Worm (Caenorhabditis elegans): ENCODE results near the gene R160.12.

The R160.12 gene

ce11 chrX:4388834-4389409 lies 11.3 kb upstream of the R160.12 start, which contains the start of gene dpy-23 (continued):
- TF ChIP-seq hlh-15 (tag; optimal IDR thresholded peaks at IDR 0.05), result no peak
- TF ChIP-seq dmd-4 (tag; optimal IDR thresholded peaks at IDR 0.05; ENCODE audit: borderline replicate concordance), result no peak
- no peak for TF ChIP-seq ceh-48 (tag; optimal IDR thresholded peaks at IDR 0.05)
- TF ChIP-seq ceh-6 (GFP tag; optimal IDR thresholded peaks at IDR 0.05), result no peak
- peak; percentile 43 for TF ChIP-seq ceh-30 (tag; optimal IDR thresholded peaks at IDR 0.05)
- peak; percentile 94 for TF ChIP-seq sdc-2 (tag; optimal IDR thresholded peaks at IDR 0.05)
- TF ChIP-seq hlh-13 (GFP tag; optimal IDR thresholded peaks at IDR 0.05), result no peak
- TF ChIP-seq che-1 (tag; optimal IDR thresholded peaks at IDR 0.05), result peak; percentile 3
- TF ChIP-seq K02D7.2 (tag; optimal IDR thresholded peaks at IDR 0.05), result no peak
- no peak for TF ChIP-seq hlh-6 (tag; optimal IDR thresholded peaks at IDR 0.05)
- no peak for TF ChIP-seq pha-2 (tag; optimal IDR thresholded peaks at IDR 0.05)
- TF ChIP-seq ref-2 (tag; optimal IDR thresholded peaks at IDR 0.05), result peak; percentile 74
- TF ChIP-seq nhr-232 (tag; optimal IDR thresholded peaks at IDR 0.05), result no peak
- TF ChIP-seq pha-4 (tag; optimal IDR thresholded peaks at IDR 0.05), result no peak
- TF ChIP-seq sox-4 (tag; optimal IDR thresholded peaks at IDR 0.05), result no peak
- no peak for TF ChIP-seq sox-2 (GFP tag; IDR thresholded peaks at IDR 0.05)
- no peak for TF ChIP-seq ahr-1 (tag; optimal IDR thresholded peaks at IDR 0.05)
- no peak for TF ChIP-seq Y22D7AL.16 (tag; optimal IDR thresholded peaks at IDR 0.05)
- no peak for TF ChIP-seq ceh-24 (tag; optimal IDR thresholded peaks at IDR 0.05)
- no peak for TF ChIP-seq ceh-45 (GFP tag; IDR thresholded peaks at IDR 0.05)
- no peak for TF ChIP-seq eyg-1 (tag; optimal IDR thresholded peaks at IDR 0.05)
- no peak for TF ChIP-seq fkh-10 (GFP tag; optimal IDR thresholded peaks at IDR 0.05)
- peak; percentile 82 for TF ChIP-seq dve-1 (tag; optimal IDR thresholded peaks at IDR 0.05)
- no peak for TF ChIP-seq lin-11 (tag; optimal IDR thresholded peaks at IDR 0.05)
- no peak for TF ChIP-seq unc-3 (GFP tag; conservative IDR thresholded peaks at IDR 0.05)
- TF ChIP-seq unc-3 (tag; optimal IDR thresholded peaks at IDR 0.05), result peak; percentile 7
- peak; percentile 66 for TF ChIP-seq syd-9 (tag; optimal IDR thresholded peaks at IDR 0.05)
- no peak for TF ChIP-seq pat-9 (tag; optimal IDR thresholded peaks at IDR 0.05)
- no peak for TF ChIP-seq fkh-6 (tag; optimal IDR thresholded peaks at IDR 0.05)
- peak; percentile 93 for TF ChIP-seq ceh-31 (tag; optimal IDR thresholded peaks at IDR 0.05)
- peak; percentile 94 for TF ChIP-seq ceh-18 (tag; optimal IDR thresholded peaks at IDR 0.05)
- no peak for TF ChIP-seq ama-1 (optimal IDR thresholded peaks at IDR 0.05)
- no peak for TF ChIP-seq mec-3 (tag; optimal IDR thresholded peaks at IDR 0.05; ENCODE audit: borderline replicate concordance)
- peak; percentile 71 for TF ChIP-seq elt-2 (tag; optimal IDR thresholded peaks at IDR 0.05)
- TF ChIP-seq tbx-7 (tag; optimal IDR thresholded peaks at IDR 0.05), result no peak
- peak; percentile 67 for TF ChIP-seq F13H6.1 (tag; optimal IDR thresholded peaks at IDR 0.05)

- TF ChIP-seq pax-1 (tag; optimal IDR thresholded peaks at IDR 0.05), result no peak
- no peak for TF ChIP-seq hlh-15 (tag; optimal IDR thresholded peaks at IDR 0.05)
- TF ChIP-seq pag-3 (tag; optimal IDR thresholded peaks at IDR 0.05; ENCODE audit: borderline replicate concordance), result no peak
Measured at ce11 chrX:4386493-4386892, 8.9 kb upstream of the R160.12 start.

ce11 chrX:4383316-4383936 lies 5.8 kb upstream of the R160.12 start, which contains the start of gene lst-2:
lst-2 (minus strand) TSS chrX:4383366.
- TF ChIP-seq pat-9 (tag; optimal IDR thresholded peaks at IDR 0.05), result no peak
- TF ChIP-seq hlh-15 (tag; optimal IDR thresholded peaks at IDR 0.05), result no peak

ce11 chrX:4376801-4377200 lies 788 bp downstream of the R160.12 start, which contains the start of gene R160.2:
R160.2 (minus strand) TSS chrX:4376901.
- TF ChIP-seq ref-2 (tag; optimal IDR thresholded peaks at IDR 0.05) (no peak), pag-3 (tag; optimal IDR thresholded peaks at IDR 0.05; ENCODE audit: borderline replicate concordance) (no peak), ztf-16 (tag; optimal IDR thresholded peaks at IDR 0.05) (no peak), C38D4.7 (GFP tag; optimal IDR thresholded peaks at IDR 0.05) (no peak), rnt-1 (tag; optimal IDR thresholded peaks at IDR 0.05) (no peak)
